Fruit fly (Drosophila melanogaster) whole organism, pupa: ENCODE measurements around the gene CG10864.

Experiments used
- CG10348 ChIP-seq: fragments of 200-800 bp; sonication (Bioruptor generic); IDR thresholded peaks from 2 replicates; pipeline ENCODE4 v1.3.6; 2022; ENCODE audit warnings: missing biosample characterization, missing genetic modification characterization
- CG12605 ChIP-seq: fragments of 200-800 bp; sonication (Bioruptor generic); IDR thresholded peaks from 2 replicates; pipeline ENCODE4 v1.3.6; 2022; ENCODE audit warnings: missing biosample characterization, missing genetic modification characterization
- CG13204 ChIP-seq: fragments of 200-800 bp; sonication (Bioruptor generic); optimal IDR thresholded peaks from 2 replicates; lab custom pipeline; 2018; ENCODE audit warnings: missing biosample characterization, mild to moderate bottlenecking, missing genetic modification characterization, moderate library complexity
- CG14655 ChIP-seq: fragments of 200-800 bp; sonication (Bioruptor generic); optimal IDR thresholded peaks from 3 replicates; lab custom pipeline; 2017; ENCODE audit warnings: mild to moderate bottlenecking, missing biosample characterization, missing genetic modification reagents, missing genetic modification characterization
- CG15710 ChIP-seq: fragments of 200-800 bp; sonication (Bioruptor generic); optimal IDR thresholded peaks from 2 replicates; lab custom pipeline; 2018; ENCODE audit warnings: missing biosample characterization, mild to moderate bottlenecking, missing genetic modification characterization, moderate library complexity
- CG17806 ChIP-seq: fragments of 200-800 bp; sonication (Bioruptor generic); optimal IDR thresholded peaks from 2 replicates; lab custom pipeline; 2018; ENCODE audit warnings: missing biosample characterization, mild to moderate bottlenecking, missing genetic modification characterization, moderate library complexity
- CG32121 ChIP-seq: fragments of 200-800 bp; sonication (Bioruptor generic); IDR thresholded peaks from 2 replicates; pipeline ENCODE4 v1.3.6; 2022; ENCODE audit warnings: missing biosample characterization, missing genetic modification characterization
- CG34367 ChIP-seq: fragments of 200-800 bp; sonication (Bioruptor generic); optimal IDR thresholded peaks from 2 replicates; lab custom pipeline; 2018; ENCODE audit warnings: missing biosample characterization, mild to moderate bottlenecking, missing genetic modification characterization
- CG4496 ChIP-seq: fragments of 200-800 bp; sonication (Bioruptor generic); IDR thresholded peaks from 3 replicates; pipeline ENCODE4 v1.3.6; 2022; ENCODE audit warnings: missing biosample characterization, missing genetic modification characterization
- CG8159 ChIP-seq: fragments of 200-800 bp; sonication (Bioruptor generic); optimal IDR thresholded peaks from 3 replicates; lab custom pipeline; 2018; ENCODE audit warnings: missing biosample characterization, mild to moderate bottlenecking, missing genetic modification characterization, moderate library complexity
- CG8301 ChIP-seq: fragments of 200-800 bp; sonication (Bioruptor generic); optimal IDR thresholded peaks from 2 replicates; lab custom pipeline; 2018; ENCODE audit warnings: missing biosample characterization, mild to moderate bottlenecking, missing genetic modification characterization
- CG9948 ChIP-seq: fragments of 200-800 bp; sonication (Bioruptor generic); optimal IDR thresholded peaks from 2 replicates; lab custom pipeline; 2018; ENCODE audit warnings: missing biosample characterization, mild to moderate bottlenecking, missing genetic modification characterization, moderate library complexity
- D1 ChIP-seq: fragments of 200-800 bp; sonication (Bioruptor generic); optimal IDR thresholded peaks from 2 replicates; lab custom pipeline; 2018; ENCODE audit warnings: missing biosample characterization, mild to moderate bottlenecking, missing genetic modification characterization, moderate library complexity
- EcR ChIP-seq: fragments of 200-800 bp; sonication (Bioruptor generic); optimal IDR thresholded peaks from 3 replicates; lab custom pipeline; 2019; ENCODE audit warnings: missing biosample characterization, missing genetic modification characterization, mild to moderate bottlenecking, moderate library complexity, missing genetic modification reagents
- Ets98B ChIP-seq: fragments of 200-800 bp; sonication (Bioruptor generic); IDR thresholded peaks from 2 replicates; pipeline ENCODE4 v1.3.6; 2022; ENCODE audit warnings: missing biosample characterization, missing genetic modification characterization
- Pif1A ChIP-seq: fragments of 200-800 bp; sonication (Bioruptor generic); optimal IDR thresholded peaks from 3 replicates; lab custom pipeline; 2016; ENCODE audit warnings: missing biosample characterization, missing genetic modification characterization
- Pif1B ChIP-seq: fragments of 200-800 bp; sonication (Bioruptor generic); optimal IDR thresholded peaks from 3 replicates; lab custom pipeline; 2016; ENCODE audit warnings: missing biosample characterization, missing genetic modification characterization
- Snoo ChIP-seq: fragments of 200-800 bp; sonication (Bioruptor generic); optimal IDR thresholded peaks from 3 replicates; lab custom pipeline; 2017; ENCODE audit warnings: missing biosample characterization, mild to moderate bottlenecking, missing genetic modification characterization, inconsistent platforms
- fd96Ca ChIP-seq: fragments of 200-800 bp; sonication (Bioruptor generic); IDR thresholded peaks from 3 replicates; pipeline ENCODE4 v1.3.6; 2022; ENCODE audit warnings: missing biosample characterization, missing genetic modification characterization
- gl ChIP-seq: fragments of 200-800 bp; sonication (Bioruptor generic); optimal IDR thresholded peaks from 2 replicates; lab custom pipeline; 2018; ENCODE audit warnings: missing biosample characterization, mild to moderate bottlenecking, missing genetic modification characterization
- rn ChIP-seq: fragments of 200-800 bp; sonication (Bioruptor generic); IDR thresholded peaks from 2 replicates; pipeline ENCODE4 v1.3.6; 2022; ENCODE audit warnings: missing biosample characterization, missing genetic modification characterization

The CG10864 gene

DNA sequence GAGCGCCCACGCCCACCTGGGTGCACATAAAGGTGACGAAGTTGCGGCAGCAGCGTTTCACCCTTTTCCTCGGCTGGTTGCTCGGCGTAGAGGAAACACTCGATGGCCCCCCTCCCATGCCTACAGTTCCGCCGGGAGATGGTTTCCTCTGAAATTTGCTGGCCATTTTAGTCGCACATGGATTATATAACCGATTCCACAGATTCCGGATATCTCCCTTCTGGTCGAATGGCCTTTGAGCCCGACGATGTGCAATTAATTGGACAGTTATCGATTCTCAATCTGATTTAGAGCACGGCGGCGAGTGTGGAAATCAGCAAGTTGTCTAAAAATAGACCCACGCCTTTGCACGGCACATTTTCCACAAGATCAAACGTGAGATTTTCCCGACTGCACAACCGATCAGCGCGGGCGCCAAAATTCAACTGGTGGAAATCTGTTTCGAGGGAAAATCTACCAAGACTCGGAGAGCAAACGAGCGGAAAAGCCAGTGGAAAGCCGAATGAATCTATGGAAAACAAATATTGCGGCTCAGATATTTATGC lies at the start of gene CG10864:
Gene CG10864 (minus strand): TSS at position 427 of the 545 bp plus-strand sequence.
- TF ChIP-seq CG10348 (GFP tag; lab: Robert Waterston, UW) (no peak), CG9948 (tag; lab: Kevin White, UChicago) (no peak), CG4496 (GFP tag; lab: Robert Waterston, UW) (no peak), Pif1A (GFP tag; lab: Kevin White, UChicago) (no peak), CG15710 (no peak), EcR (GFP tag; lab: Kevin White, UChicago) (no peak), rn (no peak), gl (tag; lab: Kevin White, UChicago) (no peak), Snoo (tag; lab: Kevin White, UChicago) (no peak), Pif1B (no peak)
- TF ChIP-seq, all 21 proteins: peak for 0

- TF ChIP-seq CG17806 (tag; lab: Kevin White, UChicago) (peak; percentile 11), CG12605 (no peak), CG9948 (tag; lab: Kevin White, UChicago) (peak; percentile 41), Pif1A (GFP tag; lab: Kevin White, UChicago) (peak; percentile 26), CG32121 (GFP tag; lab: Robert Waterston, UW) (no peak), CG8301 (peak; percentile 48), Snoo (tag; lab: Kevin White, UChicago) (no peak), CG15710 (peak; percentile 33), CG8159 (tag; lab: Kevin White, UChicago) (peak; percentile 46), D1 (tag; lab: Kevin White, UChicago) (no peak), CG14655 (GFP tag; lab: Kevin White, UChicago) (peak; percentile 56), rn (no peak), Ets98B (GFP tag; lab: Robert Waterston, UW) (no peak), CG13204 (GFP tag; lab: Kevin White, UChicago) (no peak), fd96Ca (GFP tag; lab: Robert Waterston, UW) (no peak), CG34367 (tag; lab: Kevin White, UChicago) (peak; percentile 3), CG4496 (GFP tag; lab: Robert Waterston, UW) (no peak)
- TF ChIP-seq, all 21 proteins: peak for 8
Observed at dm6 chr3R:18458912-18459311, 47.5 kb upstream of the CG10864 start.

DNA sequence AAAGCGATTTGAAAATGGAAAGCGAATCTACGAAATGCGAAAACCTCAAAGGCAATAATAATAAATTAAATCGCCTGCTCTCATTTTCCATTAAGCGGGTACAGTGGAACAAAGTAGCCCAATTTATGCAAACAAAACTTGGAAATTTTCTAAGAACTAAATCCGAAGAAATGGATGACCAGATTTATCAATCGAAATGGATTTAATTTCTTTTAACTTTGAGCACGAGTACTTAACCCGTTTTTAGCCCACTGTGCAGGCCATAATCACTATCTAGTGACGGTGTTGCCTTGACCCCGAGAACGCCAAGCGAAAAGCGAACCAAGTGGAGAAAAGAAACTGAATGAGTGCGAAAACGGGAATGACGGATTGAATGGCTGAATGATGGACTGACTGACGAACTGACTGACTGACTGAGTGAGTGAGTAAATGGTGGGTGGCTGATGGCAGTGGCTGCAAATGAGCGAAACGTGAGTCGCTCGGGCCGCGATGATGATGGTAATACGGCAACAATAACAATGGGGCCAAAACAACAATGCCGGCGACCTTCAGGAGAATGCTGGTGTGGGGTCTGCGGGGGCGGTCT lies 44.9 kb upstream of the CG10864 start:
- TF ChIP-seq CG4496 (GFP tag; lab: Robert Waterston, UW) = peak; percentile 92
- peak; percentile 92 for TF ChIP-seq Pif1A (GFP tag; lab: Kevin White, UChicago)
- TF ChIP-seq CG9948 (tag; lab: Kevin White, UChicago) = peak; percentile 86
- peak; percentile 89 for TF ChIP-seq Ets98B (GFP tag; lab: Robert Waterston, UW)
- TF ChIP-seq CG8159 (tag; lab: Kevin White, UChicago) = peak; percentile 91
- peak; percentile 75 for TF ChIP-seq CG14655 (GFP tag; lab: Kevin White, UChicago)
- TF ChIP-seq Pif1B = peak; percentile 85
- peak; percentile 74 for TF ChIP-seq rn
- peak; percentile 54 for TF ChIP-seq Snoo (tag; lab: Kevin White, UChicago)
- peak; percentile 58 for TF ChIP-seq CG10348 (GFP tag; lab: Robert Waterston, UW)
- TF ChIP-seq D1 (tag; lab: Kevin White, UChicago) = peak; percentile 59
- TF ChIP-seq EcR (GFP tag; lab: Kevin White, UChicago) = peak; percentile 88
- peak; percentile 47 for TF ChIP-seq CG13204 (GFP tag; lab: Kevin White, UChicago)
- TF ChIP-seq CG32121 (GFP tag; lab: Robert Waterston, UW) = peak; percentile 82
- TF ChIP-seq CG34367 (tag; lab: Kevin White, UChicago) = peak; percentile 87
- peak; percentile 92 for TF ChIP-seq CG15710
- TF ChIP-seq CG12605 = peak; percentile 86
- TF ChIP-seq CG8301 = peak; percentile 72
- TF ChIP-seq gl (tag; lab: Kevin White, UChicago) = peak; percentile 78
- TF ChIP-seq CG17806 (tag; lab: Kevin White, UChicago) = peak; percentile 84
- peak; percentile 93 for TF ChIP-seq fd96Ca (GFP tag; lab: Robert Waterston, UW)

dm6 chr3R:18449896-18450637 lies 38.6 kb upstream of the CG10864 start:
- no peak for TF ChIP-seq CG15710
- TF ChIP-seq rn = no peak
- TF ChIP-seq CG8301 = no peak
- no peak for TF ChIP-seq CG10348 (GFP tag; lab: Robert Waterston, UW)
- no peak for TF ChIP-seq Ets98B (GFP tag; lab: Robert Waterston, UW)
- TF ChIP-seq CG32121 (GFP tag; lab: Robert Waterston, UW) = no peak
- TF ChIP-seq CG8159 (tag; lab: Kevin White, UChicago) = no peak
- TF ChIP-seq EcR (GFP tag; lab: Kevin White, UChicago) = no peak
- no peak for TF ChIP-seq fd96Ca (GFP tag; lab: Robert Waterston, UW)
- TF ChIP-seq Snoo (tag; lab: Kevin White, UChicago) = no peak
- TF ChIP-seq CG13204 (GFP tag; lab: Kevin White, UChicago) = no peak
- no peak for TF ChIP-seq Pif1A (GFP tag; lab: Kevin White, UChicago)

- TF ChIP-seq CG34367 (tag; lab: Kevin White, UChicago) (no peak), CG8159 (tag; lab: Kevin White, UChicago) (no peak), gl (tag; lab: Kevin White, UChicago) (no peak), Pif1B (no peak), CG32121 (GFP tag; lab: Robert Waterston, UW) (no peak), CG12605 (no peak)
Observed at dm6 chr3R:18449188-18449587, 37.8 kb upstream of the CG10864 start.
